Worm (Caenorhabditis elegans) whole organism, mixed stage, embryonic: ENCODE results near the gene nhr-142.

Source experiments
- ces-1 ChIP-seq: fragments of 150-350 bp; optimal IDR thresholded peaks from 2 replicates; lab custom pipeline; 2014; ENCODE audit warnings: missing biosample characterization, missing genetic modification reagents, missing genetic modification characterization
- elt-3 ChIP-seq: fragments of 150-350 bp; optimal IDR thresholded peaks from 2 replicates; lab custom pipeline; 2014; ENCODE audit warnings: missing biosample characterization, missing genetic modification characterization
- lin-13 ChIP-seq: fragments of 150-350 bp; optimal IDR thresholded peaks from 2 replicates; lab custom pipeline; 2014; ENCODE audit warnings: missing biosample characterization, missing genetic modification characterization
- mep-1 ChIP-seq: fragments of 150-350 bp; optimal IDR thresholded peaks from 2 replicates; lab custom pipeline; 2017; ENCODE audit warnings: missing biosample characterization, missing genetic modification reagents, missing genetic modification characterization, inconsistent platforms
- nhr-2 ChIP-seq: fragments of 150-350 bp; optimal IDR thresholded peaks from 2 replicates; lab custom pipeline; 2014; ENCODE audit warnings: missing biosample characterization, missing genetic modification characterization
- nhr-237 ChIP-seq: fragments of 150-350 bp; optimal IDR thresholded peaks from 2 replicates; lab custom pipeline; 2014; ENCODE audit warnings: missing biosample characterization, missing genetic modification characterization
- nhr-28 ChIP-seq: fragments of 150-350 bp; optimal IDR thresholded peaks from 2 replicates; lab custom pipeline; 2014; ENCODE audit warnings: missing biosample characterization, missing genetic modification characterization
- nhr-76 ChIP-seq: sonication (generic microtip); optimal IDR thresholded peaks from 2 replicates; lab custom pipeline; 2017; ENCODE audit warnings: missing biosample characterization, missing genetic modification characterization
- snpc-4 ChIP-seq: fragments of 150-350 bp; optimal IDR thresholded peaks from 2 replicates; lab custom pipeline; 2014; ENCODE audit warnings: missing biosample characterization, missing genetic modification characterization
- unc-120 ChIP-seq: sonication (generic microtip); optimal IDR thresholded peaks from 2 replicates; lab custom pipeline; 2017; ENCODE audit warnings: missing genetic modification characterization, missing compliant biosample characterization; ENCODE audit not compliant: poor library complexity, severe bottlenecking
- unc-62 ChIP-seq: fragments of 150-350 bp; optimal IDR thresholded peaks from 2 replicates; lab custom pipeline; 2014; ENCODE audit warnings: missing biosample characterization, missing genetic modification reagents, missing genetic modification characterization
- ztf-11 ChIP-seq: fragments of 150-350 bp; optimal IDR thresholded peaks from 2 replicates; lab custom pipeline; 2014; ENCODE audit warnings: missing biosample characterization, missing genetic modification characterization

- TF ChIP-seq nhr-2 (tag; lab: Kevin White, UChicago) (no peak), lin-13 (no peak), ces-1 (no peak), snpc-4 (tag; lab: Kevin White, UChicago) (no peak), elt-3 (tag; lab: Kevin White, UChicago) (no peak), unc-62 (GFP tag; lab: Kevin White, UChicago) (no peak), nhr-237 (tag; lab: Kevin White, UChicago) (no peak), nhr-76 (tag; lab: Kevin White, UChicago) (no peak), unc-120 (tag; lab: Kevin White, UChicago) (no peak), mep-1 (no peak), nhr-28 (tag; lab: Kevin White, UChicago) (no peak), ztf-11 (tag; lab: Kevin White, UChicago) (no peak)
Observed at ce11 chrV:5760132-5760531, 30.2 kb downstream of the nhr-142 start, which contains the start of gene C53A3.1.
